Worm (Caenorhabditis elegans) whole organism, L3 larva: ENCODE measurements around the gene clec-161.

ENCODE experiments used
- fkh-10 ChIP-seq: sonication (generic microtip); optimal IDR thresholded peaks from 2 replicates; lab custom pipeline; 2017; ENCODE audit warnings: missing biosample characterization, missing genetic modification reagents, missing genetic modification characterization
- nhr-25 ChIP-seq: sonication (generic microtip); optimal IDR thresholded peaks from 2 replicates; lab custom pipeline; 2017; ENCODE audit warnings: missing biosample characterization, missing genetic modification characterization
- nhr-77 ChIP-seq: fragments of 150-350 bp; optimal IDR thresholded peaks from 2 replicates; lab custom pipeline; 2014; ENCODE audit warnings: missing biosample characterization, missing genetic modification characterization

- TF ChIP-seq nhr-25 (tag; lab: Kevin White, UChicago): no peak
- TF ChIP-seq nhr-77: no peak
- TF ChIP-seq fkh-10 (GFP tag; lab: Kevin White, UChicago): no peak
These were observed 45.3 kb downstream of the clec-161 start, which contains the start of gene C48B4.9 for ce11 chrIII:9563235-9563634.
